Fruit fly (Drosophila melanogaster): Measurements from ENCODE around the gene Arr2.

dm6 chr3L:8623702-8624421, 24.9 kb downstream of the Arr2 start, which contains the start of the genes GAPsec and Zasp66:
- TF ChIP-seq fd85E (GFP tag; optimal IDR thresholded peaks at IDR 0.05): no peak
- TF ChIP-seq Lpt (GFP tag; optimal IDR thresholded peaks at IDR 0.05): no peak
- TF ChIP-seq Hr4 (GFP tag; optimal IDR thresholded peaks at IDR 0.05): no peak
- TF ChIP-seq net (GFP tag; optimal IDR thresholded peaks at IDR 0.05): no peak
- no peak for TF ChIP-seq CG1621 (tag; optimal IDR thresholded peaks at IDR 0.05)
- no peak for TF ChIP-seq Gug (GFP tag; IDR thresholded peaks at IDR 0.05)
- no peak for TF ChIP-seq CG4318 (GFP tag; optimal IDR thresholded peaks at IDR 0.05)
- TF ChIP-seq Eip78C (GFP tag): no peak

Data from whole organism, prepupa.